Fruit fly (Drosophila melanogaster): ENCODE results near the gene Slbp.

Slbp gene

DNA sequence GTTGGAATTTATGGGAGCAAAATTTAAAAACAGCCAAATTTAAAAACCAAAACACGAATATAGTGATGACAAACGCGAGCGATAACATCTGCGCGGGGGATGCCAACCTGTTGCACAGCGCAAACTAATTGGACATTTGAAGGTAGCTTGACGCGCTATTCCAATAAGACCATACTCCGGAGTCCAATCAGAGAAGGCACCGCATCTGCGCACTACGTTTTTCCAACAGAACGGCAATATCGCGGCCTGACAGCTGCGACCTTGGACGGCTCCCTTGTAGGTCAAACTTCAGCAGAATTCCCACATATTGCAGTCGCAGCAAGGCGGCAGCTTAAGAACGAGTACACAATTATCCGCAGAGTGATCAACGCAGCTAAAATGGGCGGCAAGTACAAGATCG is 5.0 kb downstream of the Slbp start, which contains the start of the genes CG11882 and Pglym78 (continued):
- TF ChIP-seq MTF-1 (GFP tag; optimal IDR thresholded peaks at IDR 0.05; ENCODE audit: borderline replicate concordance) (peak; percentile 45), zf30C (GFP tag; optimal IDR thresholded peaks at IDR 0.05) (no peak), Camta (GFP tag; optimal IDR thresholded peaks at IDR 0.05) (peak; percentile 43), BEAF-32 (GFP tag; optimal IDR thresholded peaks at IDR 0.05) (peak; percentile 60), CG4360 (GFP tag; IDR thresholded peaks at IDR 0.05) (no peak; the same call in 1 of the 2 replicates), CG4328 (GFP tag; optimal IDR thresholded peaks at IDR 0.05) (no peak), vfl (GFP tag; optimal IDR thresholded peaks at IDR 0.05) (peak; percentile 8), CG30403 (GFP tag; optimal IDR thresholded peaks at IDR 0.05) (peak; percentile 50), dimm (GFP tag; IDR thresholded peaks at IDR 0.05) (no peak), NfI (GFP tag; optimal IDR thresholded peaks at IDR 0.05) (peak; percentile 39), Usf (GFP tag; optimal IDR thresholded peaks at IDR 0.05) (no peak), nerfin-2 (GFP tag; IDR thresholded peaks at IDR 0.05; ENCODE audit: partially characterized antibody) (peak; percentile 45; the same call in 1 of the 2 replicates), grn (GFP tag; optimal IDR thresholded peaks at IDR 0.05) (peak; percentile 67), ara (GFP tag; IDR thresholded peaks at IDR 0.05) (peak; percentile 51), seq (GFP tag; IDR thresholded peaks at IDR 0.05) (0 out of 2 replicates have a peak, but pooled peaks have one; percentile 27), CG10654 (GFP tag; optimal IDR thresholded peaks at IDR 0.05) (peak; percentile 2), jing (GFP tag; optimal IDR thresholded peaks at IDR 0.05) (no peak), knrl (GFP tag; IDR thresholded peaks at IDR 0.05; ENCODE audit: partially characterized antibody) (peak; percentile 48; the same call in 1 of the 3 replicates), kni (GFP tag; optimal IDR thresholded peaks at IDR 0.05) (peak; percentile 12), CG4730 (GFP tag; IDR thresholded peaks at IDR 0.05) (peak; percentile 16; the same call in 1 of the 2 replicates), CG9609 (GFP tag; optimal IDR thresholded peaks at IDR 0.05) (peak; percentile 55), tll (GFP tag; optimal IDR thresholded peaks at IDR 0.05) (peak in 1 of 2 experiments; percentile 39), HLH4C (GFP tag; IDR thresholded peaks at IDR 0.05; ENCODE audit: partially characterized antibody) (peak; percentile 43; the same call in 1 of the 3 replicates), zen (tag; optimal IDR thresholded peaks at IDR 0.05) (no peak), prd (optimal IDR thresholded peaks at IDR 0.05) (no peak), prd (GFP tag; IDR thresholded peaks at IDR 0.05) (peak; percentile 33; the same call in 1 of the 3 replicates), Six4 (GFP tag; optimal IDR thresholded peaks at IDR 0.05) (peak; percentile 17), CG32532 (GFP tag; IDR thresholded peaks at IDR 0.05) (peak; percentile 72), CG12299 (tag; optimal IDR thresholded peaks at IDR 0.05) (no peak), CG13424 (tag; optimal IDR thresholded peaks at IDR 0.05) (peak; percentile 29), CG3838 (GFP tag; optimal IDR thresholded peaks at IDR 0.05) (no peak), salm (tag; optimal IDR thresholded peaks at IDR 0.05) (peak; percentile 8), Hr51 (GFP tag; optimal IDR thresholded peaks at IDR 0.05) (peak; percentile 16 to 31), PHDP (tag; optimal IDR thresholded peaks at IDR 0.05) (no peak), tx (GFP tag; optimal IDR thresholded peaks at IDR 0.05) (peak; percentile 34), bowl (GFP tag; IDR thresholded peaks at IDR 0.05) (no peak), CG12744 (GFP tag; optimal IDR thresholded peaks at IDR 0.05) (peak; percentile 23), nom (GFP tag; optimal IDR thresholded peaks at IDR 0.05) (peak; percentile 51), CG5953 (GFP tag; IDR thresholded peaks at IDR 0.05) (no peak), twi (tag; optimal IDR thresholded peaks at IDR 0.05) (peak; percentile 28), HmgD (GFP tag; optimal IDR thresholded peaks at IDR 0.05) (peak; percentile 80), CG10979 (tag; optimal IDR thresholded peaks at IDR 0.05) (no peak), oc (tag; optimal IDR thresholded peaks at IDR 0.05) (no peak), CG17328 (GFP tag; IDR thresholded peaks at IDR 0.05) (peak; percentile 40; the same call in 1 of the 2 replicates), Bgb (GFP tag; IDR thresholded peaks at IDR 0.05; ENCODE audit: partially characterized antibody) (peak; percentile 62; the same call in 1 of the 2 replicates), CG4282 (GFP tag; optimal IDR thresholded peaks at IDR 0.05) (peak; percentile 47), CG9797 (GFP tag; optimal IDR thresholded peaks at IDR 0.05) (peak; percentile 72), dati (GFP tag; IDR thresholded peaks at IDR 0.05) (no peak), E2f1 (GFP tag; IDR thresholded peaks at IDR 0.05) (peak; percentile 49), ewg (GFP tag; optimal IDR thresholded peaks at IDR 0.05) (peak; percentile 100)

All from whole organism, embryonic.